Worm (Caenorhabditis elegans) whole organism, L1 larva: ENCODE measurements around the gene K02E10.7.

ENCODE experiments used
- C04F5.9 ChIP-seq: sonication (generic microtip); optimal IDR thresholded peaks from 2 replicates; lab custom pipeline; 2016; ENCODE audit warnings: missing genetic modification characterization, missing compliant biosample characterization
- C16A3.4 ChIP-seq: fragments of 150-350 bp; optimal IDR thresholded peaks from 2 replicates; lab custom pipeline; 2014; ENCODE audit warnings: missing biosample characterization, missing genetic modification characterization
- F16B12.6 ChIP-seq: fragments of 150-350 bp; optimal IDR thresholded peaks from 2 replicates; lab custom pipeline; 2014; ENCODE audit warnings: missing biosample characterization, missing genetic modification characterization
- Y116A8C.19 ChIP-seq: sonication (generic microtip); optimal IDR thresholded peaks from 2 replicates; lab custom pipeline; 2016; ENCODE audit warnings: missing compliant biosample characterization, missing genetic modification characterization, borderline replicate concordance
- aha-1 ChIP-seq: fragments of 150-350 bp; optimal IDR thresholded peaks from 2 replicates; lab custom pipeline; 2014; ENCODE audit warnings: missing biosample characterization, missing genetic modification characterization
- alr-1 ChIP-seq: fragments of 200-800 bp; sonication (Bioruptor generic); optimal IDR thresholded peaks from 2 replicates; lab custom pipeline; 2018; ENCODE audit warnings: borderline replicate concordance, mild to moderate bottlenecking, missing genetic modification characterization, missing compliant biosample characterization
- ama-1 ChIP-seq: fragments of 150-350 bp; optimal IDR thresholded peaks from 2 replicates; lab custom pipeline; 2014
- ceh-8 ChIP-seq: fragments of 200-800 bp; sonication (Bioruptor generic); optimal IDR thresholded peaks from 2 replicates; lab custom pipeline; 2018; ENCODE audit warnings: mild to moderate bottlenecking, missing genetic modification characterization, moderate library complexity, missing compliant biosample characterization
- ceh-82 ChIP-seq, 3 experiments: fragments of 150-350 bp in 1 of 3; sonication (generic microtip) in 2 of 3; optimal IDR thresholded peaks; 2 replicates each; lab custom pipeline; 2014 to 2017; ENCODE audit warnings: missing biosample characterization in 3 of 3, missing genetic modification characterization in 3 of 3
- ceh-90 ChIP-seq: sonication (generic microtip); optimal IDR thresholded peaks from 2 replicates; lab custom pipeline; 2016; ENCODE audit warnings: missing genetic modification characterization, missing compliant biosample characterization
- ces-1 ChIP-seq: fragments of 150-350 bp; optimal IDR thresholded peaks from 2 replicates; lab custom pipeline; 2014; ENCODE audit warnings: missing biosample characterization, missing genetic modification reagents, missing genetic modification characterization
- dpl-1 ChIP-seq, 3 experiments: fragments of 150-350 bp in 2 of 3; sonication (generic microtip) in 1 of 3; optimal IDR thresholded peaks; 2 replicates each; lab custom pipeline; 2014 to 2017; ENCODE audit warnings: missing biosample characterization in 3 of 3, missing genetic modification characterization in 3 of 3, missing genetic modification reagents in 3 of 3
- dsc-1 ChIP-seq: sonication (generic microtip); optimal IDR thresholded peaks from 2 replicates; lab custom pipeline; 2016; ENCODE audit warnings: mild to moderate bottlenecking, missing genetic modification characterization, missing compliant biosample characterization
- efl-1 ChIP-seq, 4 experiments: fragments of 150-350 bp; optimal IDR thresholded peaks in 3 of 4; peaks in 1 of 4; 1 replicate in 1 of 4; 2 replicates in 3 of 4; lab custom pipeline; 2014; ENCODE audit warnings: missing biosample characterization in 2 of 4, missing genetic modification characterization in 2 of 4, missing genetic modification reagents in 2 of 4
- efl-3 ChIP-seq: fragments of 200-800 bp; sonication (Bioruptor generic); optimal IDR thresholded peaks from 2 replicates; lab custom pipeline; 2018; ENCODE audit warnings: mild to moderate bottlenecking, missing genetic modification characterization, missing compliant biosample characterization
- egl-13 ChIP-seq: sonication (generic microtip); optimal IDR thresholded peaks from 2 replicates; lab custom pipeline; 2016; ENCODE audit warnings: missing genotype, missing genetic modification reagents, missing genetic modification characterization, missing compliant biosample characterization
- elt-3 ChIP-seq, 6 experiments: fragments of 150-350 bp in 1 of 6; sonication (generic microtip); optimal IDR thresholded peaks; 2 replicates each; lab custom pipeline; 2017 to 2018; ENCODE audit warnings: missing biosample characterization in 6 of 6, missing genetic modification characterization in 6 of 6, inconsistent platforms in 1 of 6
- ets-5 ChIP-seq: fragments of 200-800 bp; sonication (Bioruptor generic); IDR thresholded peaks from 2 replicates; pipeline ENCODE4 v1.3.6; 2022; ENCODE audit warnings: missing genetic modification characterization, missing compliant biosample characterization
- fkh-10 ChIP-seq: sonication (generic microtip); optimal IDR thresholded peaks from 2 replicates; lab custom pipeline; 2017; ENCODE audit warnings: missing biosample characterization, missing genetic modification reagents, missing genetic modification characterization
- fkh-4 ChIP-seq: sonication (generic microtip); optimal IDR thresholded peaks from 2 replicates; lab custom pipeline; 2016; ENCODE audit warnings: missing compliant biosample characterization, missing genetic modification characterization, borderline replicate concordance
- fkh-8 ChIP-seq: sonication (generic microtip); optimal IDR thresholded peaks from 2 replicates; lab custom pipeline; 2016; ENCODE audit warnings: mild to moderate bottlenecking, missing genetic modification characterization, missing compliant biosample characterization
- grh-1 ChIP-seq: fragments of 200-800 bp; sonication (Bioruptor generic); IDR thresholded peaks from 2 replicates; pipeline ENCODE4 v1.3.6; 2022; ENCODE audit warnings: missing genetic modification reagents, missing genetic modification characterization, missing compliant biosample characterization
- hlh-17 ChIP-seq: fragments of 200-800 bp; sonication (Bioruptor generic); optimal IDR thresholded peaks from 2 replicates; lab custom pipeline; 2018; ENCODE audit warnings: missing genetic modification characterization, mild to moderate bottlenecking, missing compliant biosample characterization, moderate library complexity, borderline replicate concordance
- hlh-4 ChIP-seq: sonication (generic microtip); optimal IDR thresholded peaks from 2 replicates; lab custom pipeline; 2016; ENCODE audit warnings: mild to moderate bottlenecking, missing genetic modification characterization, missing compliant biosample characterization
- irx-1 ChIP-seq: sonication (generic microtip); optimal IDR thresholded peaks from 2 replicates; lab custom pipeline; 2016; ENCODE audit warnings: missing genetic modification characterization, missing compliant biosample characterization
- isw-1 ChIP-seq: fragments of 200-800 bp; sonication (Bioruptor generic); IDR thresholded peaks from 2 replicates; pipeline ENCODE4 v1.3.6; 2022; ENCODE audit warnings: missing genetic modification characterization, missing compliant biosample characterization
- jun-1 ChIP-seq: fragments of 150-350 bp; optimal IDR thresholded peaks from 2 replicates; lab custom pipeline; 2014; ENCODE audit warnings: missing biosample characterization, missing genetic modification reagents, missing genetic modification characterization
- lin-13 ChIP-seq: fragments of 150-350 bp; optimal IDR thresholded peaks from 2 replicates; lab custom pipeline; 2014; ENCODE audit warnings: missing biosample characterization, missing genetic modification reagents, missing genetic modification characterization
- lin-14 ChIP-seq: fragments of 200-800 bp; sonication (Bioruptor generic); optimal IDR thresholded peaks from 2 replicates; lab custom pipeline; 2018; ENCODE audit warnings: mild to moderate bottlenecking, missing genetic modification characterization, moderate library complexity, missing compliant biosample characterization
- lin-15B ChIP-seq: fragments of 150-350 bp; sonication (generic microtip); optimal IDR thresholded peaks from 3 replicates; lab custom pipeline; 2014; ENCODE audit warnings: missing biosample characterization, missing genetic modification characterization
- lir-3 ChIP-seq: sonication (generic microtip); optimal IDR thresholded peaks from 2 replicates; lab custom pipeline; 2016; ENCODE audit warnings: mild to moderate bottlenecking, missing genetic modification characterization, moderate library complexity, missing compliant biosample characterization; ENCODE audit not compliant: poor library complexity
- lsy-2 ChIP-seq, 2 experiments: fragments of 150-350 bp; optimal IDR thresholded peaks; 2 replicates each; lab custom pipeline; 2014; ENCODE audit warnings: missing biosample characterization in 2 of 2, missing genetic modification characterization in 2 of 2
- mdl-1 ChIP-seq, 2 experiments: fragments of 150-350 bp; optimal IDR thresholded peaks; 2 replicates each; lab custom pipeline; 2014 to 2017; ENCODE audit warnings: missing biosample characterization in 2 of 2, missing genetic modification characterization in 2 of 2, inconsistent platforms in 1 of 2
- mep-1 ChIP-seq: fragments of 150-350 bp; optimal IDR thresholded peaks from 2 replicates; lab custom pipeline; 2014; ENCODE audit warnings: missing biosample characterization, missing genetic modification characterization
- nhr-11 ChIP-seq: fragments of 150-350 bp; optimal IDR thresholded peaks from 2 replicates; lab custom pipeline; 2014; ENCODE audit warnings: missing biosample characterization, missing genetic modification characterization
- nhr-20 ChIP-seq: sonication (generic microtip); optimal IDR thresholded peaks from 2 replicates; lab custom pipeline; 2016; ENCODE audit warnings: mild to moderate bottlenecking, missing genetic modification characterization, missing compliant biosample characterization
- nhr-237 ChIP-seq: fragments of 150-350 bp; optimal IDR thresholded peaks from 2 replicates; lab custom pipeline; 2014; ENCODE audit warnings: missing biosample characterization, missing genetic modification characterization
- nhr-71 ChIP-seq: sonication (generic microtip); optimal IDR thresholded peaks from 2 replicates; lab custom pipeline; 2016; ENCODE audit warnings: mild to moderate bottlenecking, missing genetic modification characterization, moderate library complexity, missing compliant biosample characterization
- nhr-76 ChIP-seq: sonication (generic microtip); optimal IDR thresholded peaks from 2 replicates; lab custom pipeline; 2017; ENCODE audit warnings: missing biosample characterization, missing genetic modification characterization
- nhr-77 ChIP-seq: fragments of 150-350 bp; optimal IDR thresholded peaks from 2 replicates; lab custom pipeline; 2014; ENCODE audit warnings: missing biosample characterization, missing genetic modification characterization
- nhr-85 ChIP-seq: sonication (generic microtip); peaks from one replicate; lab custom pipeline; 2016; ENCODE audit warnings: missing genetic modification characterization, inconsistent platforms, missing compliant biosample characterization
- nhr-90 ChIP-seq: sonication (generic microtip); optimal IDR thresholded peaks from 2 replicates; lab custom pipeline; 2016; ENCODE audit warnings: mild to moderate bottlenecking, missing genetic modification characterization, missing compliant biosample characterization; ENCODE audit not compliant: poor library complexity
- pax-3 ChIP-seq: fragments of 200-800 bp; sonication (Bioruptor generic); optimal IDR thresholded peaks from 2 replicates; lab custom pipeline; 2018; ENCODE audit warnings: mild to moderate bottlenecking, missing genetic modification characterization, moderate library complexity, missing compliant biosample characterization
- skn-1 ChIP-seq: fragments of 150-350 bp; optimal IDR thresholded peaks from 2 replicates; lab custom pipeline; 2014; ENCODE audit warnings: missing biosample characterization, missing genetic modification characterization
- sptf-1 ChIP-seq: fragments of 150-350 bp; optimal IDR thresholded peaks from 2 replicates; lab custom pipeline; 2014; ENCODE audit warnings: missing biosample characterization, missing genetic modification characterization
- swsn-7 ChIP-seq: sonication (generic microtip); optimal IDR thresholded peaks from 2 replicates; lab custom pipeline; 2016; ENCODE audit warnings: missing genetic modification characterization, missing compliant biosample characterization
- tbx-2 ChIP-seq: sonication (generic microtip); optimal IDR thresholded peaks from 2 replicates; lab custom pipeline; 2016; ENCODE audit warnings: missing genetic modification characterization, missing compliant biosample characterization
- tlp-1 ChIP-seq: fragments of 150-350 bp; optimal IDR thresholded peaks from 2 replicates; lab custom pipeline; 2014; ENCODE audit warnings: missing biosample characterization, missing genetic modification characterization
- unc-130 ChIP-seq: fragments of 150-350 bp; optimal IDR thresholded peaks from 2 replicates; lab custom pipeline; 2017; ENCODE audit warnings: missing biosample characterization, missing genetic modification characterization, inconsistent platforms
- unc-30 ChIP-seq: sonication (generic microtip); optimal IDR thresholded peaks from 2 replicates; lab custom pipeline; 2017; ENCODE audit warnings: missing biosample characterization, missing genetic modification characterization
- unc-62 ChIP-seq: fragments of 150-350 bp; optimal IDR thresholded peaks from 2 replicates; lab custom pipeline; 2014; ENCODE audit warnings: missing biosample characterization, missing genetic modification reagents, missing genetic modification characterization
- unc-98 ChIP-seq: fragments of 200-800 bp; sonication (Bioruptor generic); IDR thresholded peaks from 2 replicates; pipeline ENCODE4 v1.3.6; 2022; ENCODE audit warnings: missing genetic modification characterization, missing compliant biosample characterization
- ztf-11 ChIP-seq, 2 experiments: sonication (generic microtip); optimal IDR thresholded peaks; 2 replicates each; lab custom pipeline; 2016 to 2017; ENCODE audit warnings: missing genetic modification characterization in 2 of 2, missing biosample characterization in 1 of 2, missing compliant biosample characterization in 1 of 2

The K02E10.7 gene

DNA sequence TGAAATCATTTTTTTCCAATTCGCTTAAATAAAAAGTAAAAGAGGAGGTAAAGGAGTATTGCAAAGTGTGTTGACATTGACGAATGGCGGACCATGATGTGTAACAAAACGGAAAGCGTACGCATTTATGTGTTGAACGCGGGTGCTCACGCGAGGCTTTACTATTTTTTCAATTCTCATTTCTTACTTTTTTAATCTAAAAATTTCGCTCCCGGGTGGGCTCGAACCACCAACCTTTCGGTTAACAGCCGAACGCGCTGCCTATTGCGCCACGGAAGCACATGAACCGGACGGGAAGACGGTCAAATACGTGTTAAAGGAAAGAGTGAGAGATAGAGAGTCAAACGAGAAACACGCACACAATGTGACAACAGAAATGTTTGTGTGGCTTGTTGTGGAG is 41.0 kb upstream of the K02E10.7 start (continued):
- TF ChIP-seq nhr-71 (peak; percentile 80), C16A3.4 (tag; lab: Kevin White, UChicago) (peak; percentile 71), ceh-90 (no peak), nhr-90 (tag; lab: Kevin White, UChicago) (peak; percentile 74), ceh-8 (GFP tag; lab: Kevin White, UChicago) (peak; percentile 41), nhr-76 (no peak), hlh-17 (GFP tag; lab: Kevin White, UChicago) (no peak), ets-5 (GFP tag; lab: Robert Waterston, UW) (no peak), nhr-11 (no peak), lin-13 (GFP tag; lab: Kevin White, UChicago) (no peak), ztf-11 (tag; optimal IDR thresholded peaks at IDR 0.05; lab: Kevin White, UChicago) (peak in 1 of 2 experiments; percentile 50), skn-1 (tag; lab: Kevin White, UChicago) (peak; percentile 94), fkh-10 (peak; percentile 15), mep-1 (tag; lab: Kevin White, UChicago) (peak; percentile 86), egl-13 (tag; lab: Kevin White, UChicago) (peak; percentile 17), alr-1 (tag; lab: Kevin White, UChicago) (no peak), sptf-1 (tag; lab: Kevin White, UChicago) (no peak), pax-3 (tag; lab: Kevin White, UChicago) (peak; percentile 30), aha-1 (tag; lab: Kevin White, UChicago) (no peak), isw-1 (GFP tag; lab: Robert Waterston, UW) (no peak), dsc-1 (peak; percentile 74), grh-1 (GFP tag; lab: Robert Waterston, UW) (no peak), F16B12.6 (tag; lab: Kevin White, UChicago) (no peak), ces-1 (GFP tag; lab: Kevin White, UChicago) (no peak), unc-98 (no peak), efl-3 (no peak), Y116A8C.19 (tag; lab: Kevin White, UChicago) (no peak), tlp-1 (no peak), nhr-85 (tag; lab: Kevin White, UChicago) (peak; percentile 26), ceh-82 (tag; optimal IDR thresholded peaks at IDR 0.05; lab: Kevin White, UChicago) (peak; percentile 30 to 65 (median 36)), jun-1 (tag; lab: Kevin White, UChicago) (peak; percentile 56), ama-1 (lab: Kevin White, UChicago) (no peak), nhr-237 (no peak), lsy-2 (tag; optimal IDR thresholded peaks at IDR 0.05; lab: Kevin White, UChicago) (peak; percentile 45 to 70), unc-30 (tag; lab: Kevin White, UChicago) (no peak), tbx-2 (tag; lab: Kevin White, UChicago) (peak; percentile 57), swsn-7 (tag; lab: Kevin White, UChicago) (peak; percentile 75), unc-62 (GFP tag; lab: Kevin White, UChicago) (no peak), nhr-20 (peak; percentile 75), fkh-8 (tag; lab: Kevin White, UChicago) (peak; percentile 42), elt-3 (tag; optimal IDR thresholded peaks at IDR 0.05; lab: Kevin White, UChicago) (peak in 1 of 6 experiments; percentile 49), mdl-1 (tag; optimal IDR thresholded peaks at IDR 0.05; lab: Kevin White, UChicago) (peak in 1 of 2 experiments; percentile 53), irx-1 (tag; lab: Kevin White, UChicago) (peak; percentile 65), dpl-1 (GFP tag; optimal IDR thresholded peaks at IDR 0.05; lab: Kevin White, UChicago) (peak in 1 of 3 experiments; percentile 30), hlh-4 (tag; lab: Kevin White, UChicago) (no peak), lin-15B (tag; lab: Kevin White, UChicago) (no peak), nhr-77 (peak; percentile 82), fkh-4 (no peak), lin-14 (GFP tag; lab: Kevin White, UChicago) (peak; percentile 79), efl-1 (optimal IDR thresholded peaks at IDR 0.05; lab: Kevin White, UChicago) (peak in 1 of 2 experiments; percentile 17), efl-1 (GFP tag; optimal IDR thresholded peaks at IDR 0.05 in 1 of 2; lab: Kevin White, UChicago) (peak in 1 of 2 experiments; percentile 93), lir-3 (peak; percentile 48), unc-130 (peak; percentile 36), C04F5.9 (tag; lab: Kevin White, UChicago) (no peak)
